Fruit fly (Drosophila melanogaster) whole organism, embryonic: ENCODE measurements around the gene dgt6.

Experiments used
- ATbp ChIP-seq: fragments of 200-800 bp; sonication (Bioruptor generic); optimal IDR thresholded peaks from 2 replicates; lab custom pipeline; 2017; ENCODE audit warnings: missing biosample characterization, mild to moderate bottlenecking, missing genetic modification characterization, missing genetic modification reagents
- Antp ChIP-seq: fragments of 200-800 bp; sonication (Bioruptor generic); optimal IDR thresholded peaks from 3 replicates; lab custom pipeline; 2016; ENCODE audit warnings: missing biosample characterization, missing genetic modification characterization
- BEAF-32 ChIP-seq: fragments of 200-800 bp; sonication (Bioruptor generic); optimal IDR thresholded peaks from 3 replicates; lab custom pipeline; 2017; ENCODE audit warnings: missing biosample characterization, missing genetic modification characterization, mild to moderate bottlenecking, moderate library complexity, missing genetic modification reagents
- CG10959 ChIP-seq: fragments of 200-800 bp; sonication (Bioruptor generic); IDR thresholded peaks from 2 replicates; pipeline ENCODE4 v1.3.6; 2022; ENCODE audit warnings: missing biosample characterization, missing genetic modification characterization
- CG1233 ChIP-seq: fragments of 200-800 bp; sonication (Bioruptor generic); optimal IDR thresholded peaks from 4 replicates; lab custom pipeline; 2018; ENCODE audit warnings: missing biosample characterization, mild to moderate bottlenecking, missing genetic modification characterization
- CG13287 ChIP-seq: fragments of 200-800 bp; sonication (Bioruptor generic); IDR thresholded peaks from 2 replicates; pipeline ENCODE4 v1.3.6; 2022; ENCODE audit warnings: missing biosample characterization, missing genetic modification characterization; ENCODE audit not compliant: partially characterized antibody
- CG1529 ChIP-seq: fragments of 200-800 bp; sonication (Bioruptor generic); optimal IDR thresholded peaks from 3 replicates; lab custom pipeline; 2018; ENCODE audit warnings: missing biosample characterization, missing genetic modification characterization
- CG16815 ChIP-seq: fragments of 200-800 bp; sonication (Bioruptor generic); optimal IDR thresholded peaks from 3 replicates; lab custom pipeline; 2017; ENCODE audit warnings: missing biosample characterization, mild to moderate bottlenecking, missing genetic modification characterization
- CG2120 ChIP-seq: fragments of 200-800 bp; sonication (Bioruptor generic); optimal IDR thresholded peaks from 3 replicates; lab custom pipeline; 2016; ENCODE audit warnings: missing biosample characterization, missing genetic modification characterization
- CG31441 ChIP-seq: fragments of 200-800 bp; sonication (Bioruptor generic); IDR thresholded peaks from 2 replicates; pipeline ENCODE4 v1.3.6; 2022; ENCODE audit warnings: missing biosample characterization, missing genetic modification characterization
- CG32767 ChIP-seq: fragments of 200-800 bp; sonication (Bioruptor generic); IDR thresholded peaks from 2 replicates; pipeline ENCODE4 v1.3.6; 2022; ENCODE audit warnings: missing biosample characterization, missing genetic modification characterization
- CG32772 ChIP-seq: fragments of 200-800 bp; sonication (Bioruptor generic); IDR thresholded peaks from 2 replicates; pipeline ENCODE4 v1.3.6; 2022; ENCODE audit warnings: missing biosample characterization, missing genetic modification characterization
- CG34422 ChIP-seq: fragments of 200-800 bp; sonication (Bioruptor generic); IDR thresholded peaks from 3 replicates; pipeline ENCODE4 v1.3.6; 2022; ENCODE audit warnings: missing biosample characterization, missing genetic modification characterization
- CG6272 ChIP-seq: fragments of 200-800 bp; sonication (Bioruptor generic); IDR thresholded peaks from 2 replicates; pipeline ENCODE4 v1.3.6; 2022; ENCODE audit warnings: missing biosample characterization, missing genetic modification characterization
- CG7786 ChIP-seq: fragments of 200-800 bp; sonication (Bioruptor generic); optimal IDR thresholded peaks from 2 replicates; lab custom pipeline; 2016; ENCODE audit warnings: missing biosample characterization, missing genetic modification characterization
- CG8359 ChIP-seq: fragments of 200-800 bp; sonication (Bioruptor generic); optimal IDR thresholded peaks from 2 replicates; lab custom pipeline; 2017; ENCODE audit warnings: missing biosample characterization, mild to moderate bottlenecking, missing genetic modification characterization, borderline replicate concordance
- CG9727 ChIP-seq: fragments of 200-800 bp; sonication (Bioruptor generic); optimal IDR thresholded peaks from 3 replicates; lab custom pipeline; 2017; ENCODE audit warnings: missing biosample characterization, mild to moderate bottlenecking, missing genetic modification characterization
- Chrac-16 ChIP-seq: fragments of 200-800 bp; sonication (Bioruptor generic); optimal IDR thresholded peaks from 3 replicates; lab custom pipeline; 2016; ENCODE audit warnings: missing biosample characterization, missing genetic modification characterization
- D ChIP-seq, 2 experiments: fragments of 200-800 bp in 1 of 2; fragments of >200 bp in 1 of 2; sonication (Bioruptor generic) in 1 of 2; optimal IDR thresholded peaks; 2 replicates in 1 of 2; 3 replicates in 1 of 2; lab custom pipeline; 2017; ENCODE audit warnings: mild to moderate bottlenecking in 1 of 2, missing biosample characterization in 1 of 2, missing genetic modification characterization in 1 of 2, missing genetic modification reagents in 1 of 2
- Doc2 ChIP-seq: fragments of 200-800 bp; sonication (Bioruptor generic); IDR thresholded peaks from 2 replicates; pipeline ENCODE4 v1.3.6; 2022; ENCODE audit warnings: missing biosample characterization, missing genetic modification characterization
- Doc3 ChIP-seq: fragments of 200-800 bp; sonication (Bioruptor generic); IDR thresholded peaks from 3 replicates; pipeline ENCODE4 v1.3.6; 2022; ENCODE audit warnings: missing biosample characterization, missing genetic modification characterization; ENCODE audit not compliant: partially characterized antibody
- HLH54F ChIP-seq: fragments of 200-800 bp; sonication (Bioruptor generic); optimal IDR thresholded peaks from 3 replicates; lab custom pipeline; 2016; ENCODE audit warnings: missing biosample characterization, missing genetic modification characterization
- HLHmδ ChIP-seq: fragments of 200-800 bp; sonication (Bioruptor generic); optimal IDR thresholded peaks from 2 replicates; lab custom pipeline; 2018; ENCODE audit warnings: missing biosample characterization, mild to moderate bottlenecking, missing genetic modification characterization, moderate library complexity
- Hey ChIP-seq: fragments of 200-800 bp; sonication (Bioruptor generic); optimal IDR thresholded peaks from 3 replicates; lab custom pipeline; 2018; ENCODE audit warnings: missing biosample characterization, mild to moderate bottlenecking, missing genetic modification characterization
- Meics ChIP-seq: fragments of 200-800 bp; sonication (Bioruptor generic); optimal IDR thresholded peaks from 2 replicates; lab custom pipeline; 2017; ENCODE audit warnings: missing biosample characterization, mild to moderate bottlenecking, missing genetic modification characterization
- NC2α ChIP-seq: fragments of 200-800 bp; sonication (Bioruptor generic); optimal IDR thresholded peaks from 2 replicates; lab custom pipeline; 2016; ENCODE audit warnings: missing biosample characterization, missing genetic modification characterization
- NfI ChIP-seq: fragments of 200-800 bp; sonication (Bioruptor generic); optimal IDR thresholded peaks from 3 replicates; lab custom pipeline; 2018; ENCODE audit warnings: missing biosample characterization, mild to moderate bottlenecking, missing genetic modification characterization, moderate library complexity
- Ravus ChIP-seq: fragments of 200-800 bp; sonication (Bioruptor generic); IDR thresholded peaks from 2 replicates; pipeline ENCODE4 v1.3.6; 2022; ENCODE audit warnings: missing biosample characterization, missing genetic modification characterization
- Rx ChIP-seq: fragments of 200-800 bp; sonication (Bioruptor generic); IDR thresholded peaks from 2 replicates; pipeline ENCODE4 v1.3.6; 2022; ENCODE audit warnings: missing biosample characterization, missing genetic modification characterization
- Stat92E ChIP-seq, 3 experiments: fragments of >200 bp in 2 of 3; fragments of 200-800 bp in 1 of 3; sonication (Bioruptor generic) in 1 of 3; optimal IDR thresholded peaks; 2 replicates each; lab custom pipeline; 2017 to 2019; ENCODE audit warnings: missing biosample characterization in 3 of 3, missing genetic modification characterization in 3 of 3, mild to moderate bottlenecking in 1 of 3, moderate library complexity in 1 of 3
- Trl ChIP-seq, 3 experiments: fragments of >200 bp in 2 of 3; fragments of 200-800 bp in 1 of 3; sonication (Bioruptor generic) in 1 of 3; optimal IDR thresholded peaks; 2 replicates in 1 of 3; 3 replicates in 2 of 3; lab custom pipeline; 2016 to 2017; ENCODE audit warnings: missing biosample characterization in 1 of 3, missing genetic modification characterization in 1 of 3
- ac ChIP-seq: fragments of 200-800 bp; sonication (Bioruptor generic); optimal IDR thresholded peaks from 3 replicates; lab custom pipeline; 2017; ENCODE audit warnings: missing biosample characterization, mild to moderate bottlenecking, missing genetic modification characterization
- bbx ChIP-seq: fragments of 200-800 bp; sonication (Bioruptor generic); IDR thresholded peaks from 2 replicates; pipeline ENCODE4 v1.3.6; 2022; ENCODE audit warnings: missing biosample characterization, missing genetic modification characterization; ENCODE audit not compliant: partially characterized antibody
- br ChIP-seq: fragments of >200 bp; optimal IDR thresholded peaks from 2 replicates; lab custom pipeline; 2017
- dimm ChIP-seq: fragments of 200-800 bp; sonication (Bioruptor generic); IDR thresholded peaks from 2 replicates; pipeline ENCODE4 v1.3.6; 2022; ENCODE audit warnings: missing biosample characterization, missing genetic modification characterization
- dm ChIP-seq: fragments of 200-800 bp; sonication (Bioruptor generic); optimal IDR thresholded peaks from 3 replicates; lab custom pipeline; 2016; ENCODE audit warnings: missing biosample characterization, missing genetic modification characterization
- dysf ChIP-seq: fragments of 200-800 bp; sonication (Bioruptor generic); IDR thresholded peaks from 3 replicates; pipeline ENCODE4 v1.3.6; 2022; ENCODE audit warnings: missing biosample characterization, missing genetic modification characterization
- gfzf ChIP-seq: fragments of 200-800 bp; sonication (Bioruptor generic); optimal IDR thresholded peaks from 2 replicates; lab custom pipeline; 2016; ENCODE audit warnings: missing biosample characterization, mild to moderate bottlenecking, missing genetic modification characterization, moderate library complexity
- gsb ChIP-seq: fragments of 200-800 bp; sonication (Bioruptor generic); IDR thresholded peaks from 2 replicates; pipeline ENCODE4 v1.3.6; 2022; ENCODE audit warnings: missing biosample characterization, missing genetic modification characterization
- inv ChIP-seq: fragments of 200-800 bp; sonication (Bioruptor generic); IDR thresholded peaks from 2 replicates; pipeline ENCODE4 v1.3.6; 2022; ENCODE audit warnings: missing biosample characterization, missing genetic modification characterization; ENCODE audit not compliant: partially characterized antibody
- lilli ChIP-seq: fragments of 200-800 bp; sonication (Bioruptor generic); optimal IDR thresholded peaks from 3 replicates; lab custom pipeline; 2016; ENCODE audit warnings: missing biosample characterization, missing genetic modification characterization
- nerfin-2 ChIP-seq: fragments of 200-800 bp; sonication (Bioruptor generic); IDR thresholded peaks from 2 replicates; pipeline ENCODE4 v1.3.6; 2022; ENCODE audit warnings: missing biosample characterization, missing genetic modification characterization; ENCODE audit not compliant: partially characterized antibody
- ro ChIP-seq: fragments of 200-800 bp; sonication (Bioruptor generic); IDR thresholded peaks from 2 replicates; pipeline ENCODE4 v1.3.6; 2022; ENCODE audit warnings: missing biosample characterization, missing genetic modification characterization
- scrt ChIP-seq: fragments of 200-800 bp; sonication (Bioruptor generic); optimal IDR thresholded peaks from 2 replicates; lab custom pipeline; 2018; ENCODE audit warnings: missing biosample characterization, mild to moderate bottlenecking, missing genetic modification characterization, moderate library complexity
- sim ChIP-seq: fragments of 200-800 bp; sonication (Bioruptor generic); IDR thresholded peaks from 2 replicates; pipeline ENCODE4 v1.3.6; 2022; ENCODE audit warnings: missing biosample characterization, missing genetic modification characterization
- unpg ChIP-seq: fragments of 200-800 bp; sonication (Bioruptor generic); optimal IDR thresholded peaks from 3 replicates; lab custom pipeline; 2018; ENCODE audit warnings: missing biosample characterization, mild to moderate bottlenecking, missing genetic modification characterization, moderate library complexity
- usp ChIP-seq: fragments of >200 bp; optimal IDR thresholded peaks from 2 replicates; lab custom pipeline; 2017; ENCODE audit warnings: missing biosample characterization, missing genetic modification characterization

dgt6 gene

dm6 chr3R:29122817-29123611, 7.8 kb downstream of the dgt6 start, which contains the start of the genes yem and Ctl2 (continued):
- TF ChIP-seq dimm (GFP tag; lab: Robert Waterston, UW) (no peak), BEAF-32 (GFP tag; lab: Kevin White, UChicago) (peak; percentile 50), Doc2 (GFP tag; lab: Robert Waterston, UW) (0 out of 2 replicates have a peak, but pooled peaks have one; percentile 29), CG32772 (0 out of 2 replicates have a peak, but pooled peaks have one; percentile 36), CG32767 (GFP tag; lab: Robert Waterston, UW) (no peak), unpg (no peak), Hey (tag; lab: Kevin White, UChicago) (peak; percentile 11), gfzf (GFP tag; lab: Kevin White, UChicago) (peak; percentile 46), gsb (GFP tag; lab: Robert Waterston, UW) (no peak), usp (GFP tag; lab: Kevin White, UChicago) (no peak), NfI (GFP tag; lab: Kevin White, UChicago) (peak; percentile 44), Meics (GFP tag; lab: Kevin White, UChicago) (peak; percentile 77), sim (no peak), NC2α (GFP tag; lab: Kevin White, UChicago) (peak; percentile 53), CG10959 (peak; percentile 22; the same call in 1 of the 2 replicates), CG13287 (GFP tag; lab: Robert Waterston, UW) (peak; percentile 14; the same call in 1 of the 2 replicates), Chrac-16 (GFP tag; lab: Kevin White, UChicago) (peak; percentile 71), Trl (optimal IDR thresholded peaks at IDR 0.05; lab: Kevin White, UChicago) (no peak), Trl (GFP tag; optimal IDR thresholded peaks at IDR 0.05; lab: Kevin White, UChicago) (peak; percentile 83), CG1233 (GFP tag; lab: Kevin White, UChicago) (peak; percentile 48), bbx (GFP tag; lab: Robert Waterston, UW) (peak; percentile 65), CG2120 (GFP tag; lab: Kevin White, UChicago) (peak; percentile 92), CG9727 (GFP tag; lab: Kevin White, UChicago) (peak; percentile 73), CG34422 (peak; percentile 68), CG31441 (GFP tag; lab: Robert Waterston, UW) (peak; percentile 73; the same call in 1 of the 2 replicates), ro (GFP tag; lab: Robert Waterston, UW) (no peak; the same call in 1 of the 2 replicates), CG1529 (GFP tag; lab: Kevin White, UChicago) (peak; percentile 37), Rx (peak; percentile 18), CG8359 (no peak), Ravus (GFP tag; lab: Robert Waterston, UW) (no peak), ac (GFP tag; lab: Kevin White, UChicago) (no peak), HLHmδ (peak; percentile 81), Stat92E (GFP tag; optimal IDR thresholded peaks at IDR 0.05; lab: Kevin White, UChicago) (no peak), inv (GFP tag; lab: Robert Waterston, UW) (peak; percentile 19; the same call in 1 of the 2 replicates), dysf (peak; percentile 79), CG7786 (GFP tag; lab: Kevin White, UChicago) (peak; percentile 86), CG6272 (GFP tag; lab: Robert Waterston, UW) (peak; percentile 67; the same call in 1 of the 2 replicates), br (lab: Kevin White, UChicago) (no peak), Antp (GFP tag; lab: Kevin White, UChicago) (peak; percentile 70), D (optimal IDR thresholded peaks at IDR 0.05; lab: Kevin White, UChicago) (no peak), D (GFP tag; optimal IDR thresholded peaks at IDR 0.05; lab: Kevin White, UChicago) (peak; percentile 50), HLH54F (GFP tag; lab: Kevin White, UChicago) (peak; percentile 93), scrt (peak; percentile 5), ATbp (GFP tag; lab: Kevin White, UChicago) (peak; percentile 19), Doc3 (GFP tag; lab: Robert Waterston, UW) (0 out of 3 replicates have a peak, but pooled peaks have one; percentile 27), nerfin-2 (GFP tag; lab: Robert Waterston, UW) (no peak), dm (GFP tag; lab: Kevin White, UChicago) (peak; percentile 88), CG16815 (GFP tag; lab: Kevin White, UChicago) (peak; percentile 82), lilli (GFP tag; lab: Kevin White, UChicago) (peak; percentile 90)
